Fruit fly (Drosophila melanogaster): ENCODE measurements around the gene CG3552.
A peak's percentile ranks its signal among the peaks of the same experiment; 100 is the strongest.

Gene CG3552

DNA sequence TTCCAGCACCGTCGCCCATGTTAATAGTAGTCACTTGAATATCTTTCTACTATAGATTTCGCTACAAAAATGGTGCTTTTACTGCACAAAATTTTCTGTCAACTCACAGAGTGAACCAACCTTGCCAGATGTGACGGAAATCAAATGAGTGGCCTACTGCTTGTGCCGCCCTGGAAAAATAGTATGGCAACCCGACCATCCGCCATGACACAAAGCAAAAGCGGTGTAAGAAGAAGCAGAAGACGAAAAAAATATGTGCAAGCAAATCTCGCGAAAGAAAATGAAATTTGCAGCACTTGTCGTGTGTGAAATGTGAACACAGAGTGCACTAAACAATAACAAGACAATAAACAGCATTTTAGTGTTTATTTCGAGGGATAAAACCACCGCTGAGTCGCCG lies 20.7 kb downstream of the CG3552 start, which contains the start of the genes Uch-L5 and Jarid2 (continued):
- peak; percentile 98 for TF ChIP-seq CG17385 (GFP tag; optimal IDR thresholded peaks at IDR 0.05)
- no peak for TF ChIP-seq Six4 (GFP tag; optimal IDR thresholded peaks at IDR 0.05)
- TF ChIP-seq NC2β (GFP tag; optimal IDR thresholded peaks at IDR 0.05) = peak; percentile 77
- no peak for TF ChIP-seq CG1602 (GFP tag; optimal IDR thresholded peaks at IDR 0.05)
- TF ChIP-seq CG14860 (GFP tag; IDR thresholded peaks at IDR 0.05; ENCODE audit: partially characterized antibody) = no peak
- TF ChIP-seq salm (tag; optimal IDR thresholded peaks at IDR 0.05) = no peak
- no peak; the same call in 2 of the 3 replicates for TF ChIP-seq CG16813 (GFP tag; IDR thresholded peaks at IDR 0.05; ENCODE audit: partially characterized antibody)
- TF ChIP-seq CG3065 (GFP tag; optimal IDR thresholded peaks at IDR 0.05) = no peak
- 0 out of 4 replicates have a peak, but pooled peaks have one; percentile 24 for TF ChIP-seq Dll (GFP tag; IDR thresholded peaks at IDR 0.05; ENCODE audit: partially characterized antibody)
- no peak for TF ChIP-seq fd3F (GFP tag; optimal IDR thresholded peaks at IDR 0.05)
- TF ChIP-seq HLH54F (GFP tag; optimal IDR thresholded peaks at IDR 0.05) = peak; percentile 70
- TF ChIP-seq CG8924 (tag; optimal IDR thresholded peaks at IDR 0.05) = peak; percentile 58
- no peak; the same call in 2 of the 3 replicates for TF ChIP-seq Doc3 (GFP tag; IDR thresholded peaks at IDR 0.05; ENCODE audit: partially characterized antibody)
- no peak for TF ChIP-seq Taf1 (GFP tag; IDR thresholded peaks at IDR 0.05)
- TF ChIP-seq Ets65A (GFP tag) = peak; percentile 95
- peak; percentile 50 for TF ChIP-seq BEAF-32 (GFP tag; optimal IDR thresholded peaks at IDR 0.05)
- no peak for TF ChIP-seq CG8281 (tag; optimal IDR thresholded peaks at IDR 0.05)
- TF ChIP-seq pfk (GFP tag; optimal IDR thresholded peaks at IDR 0.05) = peak; percentile 52
- no peak for TF ChIP-seq Abd-B (GFP tag; optimal IDR thresholded peaks at IDR 0.05)
- TF ChIP-seq MTF-1 (GFP tag; optimal IDR thresholded peaks at IDR 0.05; ENCODE audit: borderline replicate concordance) = peak; percentile 62
- TF ChIP-seq sisA (GFP tag; IDR thresholded peaks at IDR 0.05) = peak; percentile 49
- peak; percentile 37 for TF ChIP-seq caup (GFP tag; optimal IDR thresholded peaks at IDR 0.05; ENCODE audit: severe bottlenecking)
- peak; percentile 55 for TF ChIP-seq p53 (GFP tag; optimal IDR thresholded peaks at IDR 0.05)
- TF ChIP-seq CG32772 (GFP tag; IDR thresholded peaks at IDR 0.05) = peak; percentile 31; the same call in 1 of the 2 replicates
- TF ChIP-seq vfl (GFP tag; optimal IDR thresholded peaks at IDR 0.05) = peak; percentile 63
- TF ChIP-seq gfzf (GFP tag; optimal IDR thresholded peaks at IDR 0.05) = peak; percentile 42
- TF ChIP-seq Opbp (GFP tag; IDR thresholded peaks at IDR 0.05; ENCODE audit: partially characterized antibody) = peak; percentile 69
- peak; percentile 83; the same call in 2 of the 3 replicates for TF ChIP-seq CG34422 (GFP tag; IDR thresholded peaks at IDR 0.05)
- TF ChIP-seq CoRest (tag; optimal IDR thresholded peaks at IDR 0.05) = peak; percentile 28
- TF ChIP-seq CG2202 (tag; optimal IDR thresholded peaks at IDR 0.05) = no peak
- TF ChIP-seq CG6854 (GFP tag; optimal IDR thresholded peaks at IDR 0.05) = no peak
- peak; percentile 11 for TF ChIP-seq CG17359 (tag; optimal IDR thresholded peaks at IDR 0.05)
- TF ChIP-seq gcm2 (GFP tag; optimal IDR thresholded peaks at IDR 0.05) = no peak
- TF ChIP-seq Optix (GFP tag; IDR thresholded peaks at IDR 0.05) = 0 out of 3 replicates have a peak, but pooled peaks have one; percentile 37
- TF ChIP-seq Mad (GFP tag; optimal IDR thresholded peaks at IDR 0.05) = peak; percentile 43
- TF ChIP-seq CG7963 (GFP tag; IDR thresholded peaks at IDR 0.05; ENCODE audit: partially characterized antibody) = 0 out of 3 replicates have a peak, but pooled peaks have one; percentile 8
- peak; percentile 43 for TF ChIP-seq CG30020 (tag; optimal IDR thresholded peaks at IDR 0.05)
- TF ChIP-seq CG1792 (GFP tag; optimal IDR thresholded peaks at IDR 0.05) = no peak
- TF ChIP-seq sob (GFP tag; IDR thresholded peaks at IDR 0.05) = peak; percentile 55
- TF ChIP-seq CG8359 (GFP tag; optimal IDR thresholded peaks at IDR 0.05; ENCODE audit: borderline replicate concordance) = no peak
- no peak for TF ChIP-seq scrt (GFP tag; optimal IDR thresholded peaks at IDR 0.05)
- TF ChIP-seq BtbVII (GFP tag; optimal IDR thresholded peaks at IDR 0.05) = no peak
- no peak for TF ChIP-seq al (GFP tag; IDR thresholded peaks at IDR 0.05)
- TF ChIP-seq CG2712 (tag; optimal IDR thresholded peaks at IDR 0.05) = peak; percentile 61
- TF ChIP-seq sc (optimal IDR thresholded peaks at IDR 0.05) = no peak
- no peak for TF ChIP-seq sc (GFP tag; optimal IDR thresholded peaks at IDR 0.05)
- no peak for TF ChIP-seq CG10147 (GFP tag; optimal IDR thresholded peaks at IDR 0.05)
- TF ChIP-seq row (GFP tag; IDR thresholded peaks at IDR 0.05) = peak; percentile 37; the same call in 2 of the 3 replicates
- TF ChIP-seq Xbp1 (GFP tag; optimal IDR thresholded peaks at IDR 0.05) = peak; percentile 68
- peak; percentile 45 for TF ChIP-seq CG6765 (GFP tag; optimal IDR thresholded peaks at IDR 0.05)

Measured in whole organism, embryonic.